Fruit fly (Drosophila melanogaster) whole organism, wandering third instar larva: ENCODE data around the gene CG32163.
A peak's percentile ranks its signal among the peaks of the same experiment; 100 is the strongest.

Experiments
- Abd-B ChIP-seq: fragments of >200 bp; optimal IDR thresholded peaks from 2 replicates; lab custom pipeline; 2017; ENCODE audit warnings: missing biosample characterization, missing genetic modification characterization
- CG32264 ChIP-seq: fragments of 200-800 bp; sonication (Bioruptor generic); optimal IDR thresholded peaks from 2 replicates; lab custom pipeline; 2016; ENCODE audit warnings: missing biosample characterization, missing genetic modification characterization
- CG9705 ChIP-seq: fragments of 200-800 bp; sonication (Bioruptor generic); optimal IDR thresholded peaks from 2 replicates; lab custom pipeline; 2018; ENCODE audit warnings: missing biosample characterization, mild to moderate bottlenecking, missing genetic modification characterization
- CrebA ChIP-seq: fragments of 200-800 bp; sonication (Bioruptor generic); optimal IDR thresholded peaks from 2 replicates; lab custom pipeline; 2016; ENCODE audit warnings: missing biosample characterization, mild to moderate bottlenecking, missing genetic modification characterization, borderline replicate concordance
- Dfd ChIP-seq: fragments of >200 bp; optimal IDR thresholded peaks from 2 replicates; lab custom pipeline; 2017; ENCODE audit warnings: missing biosample characterization, missing genetic modification characterization
- Dif ChIP-seq: fragments of 200-275, 200-300 bp; sonication (Bioruptor generic); optimal IDR thresholded peaks from 2 replicates; lab custom pipeline; 2018; ENCODE audit warnings: missing biosample characterization, missing genetic modification characterization; ENCODE audit not compliant: partially characterized antibody
- GATAd ChIP-seq: sonication (Bioruptor generic); optimal IDR thresholded peaks from 2 replicates; lab custom pipeline; 2016; ENCODE audit warnings: missing biosample characterization, missing genetic modification characterization
- HLH106 ChIP-seq: fragments of 200-800 bp; optimal IDR thresholded peaks from 3 replicates; lab custom pipeline; 2019; ENCODE audit warnings: missing biosample characterization, mild to moderate bottlenecking, missing genetic modification characterization, moderate library complexity
- Hnf4 ChIP-seq: fragments of 200-800 bp; sonication (Bioruptor generic); optimal IDR thresholded peaks from 2 replicates; lab custom pipeline; 2016; ENCODE audit warnings: missing biosample characterization, mild to moderate bottlenecking, missing genetic modification characterization
- Hr78 ChIP-seq: fragments of >200 bp; optimal IDR thresholded peaks from 2 replicates; lab custom pipeline; 2017; ENCODE audit warnings: missing biosample characterization, missing genetic modification characterization
- Hr83 ChIP-seq: fragments of 200-300 bp; sonication (Bioruptor generic); optimal IDR thresholded peaks from 2 replicates; lab custom pipeline; 2016; ENCODE audit warnings: missing biosample characterization, mild to moderate bottlenecking, missing genetic modification characterization, moderate library complexity; ENCODE audit not compliant: poor library complexity, severe bottlenecking
- Jra ChIP-seq: sonication (Bioruptor generic); optimal IDR thresholded peaks from 2 replicates; lab custom pipeline; 2016; ENCODE audit warnings: missing biosample characterization, missing genetic modification characterization
- Mio ChIP-seq: sonication (Bioruptor generic); optimal IDR thresholded peaks from 2 replicates; lab custom pipeline; 2016; ENCODE audit warnings: missing biosample characterization, missing genetic modification characterization
- Myc ChIP-seq: fragments of >200 bp; optimal IDR thresholded peaks from 2 replicates; lab custom pipeline; 2017
- N ChIP-seq: fragments of >200 bp; optimal IDR thresholded peaks from 2 replicates; lab custom pipeline; 2018; ENCODE audit warnings: missing biosample characterization, missing external identifiers, missing genetic modification characterization
- OdsH ChIP-seq: fragments of 200-800 bp; sonication (Bioruptor generic); optimal IDR thresholded peaks from 2 replicates; lab custom pipeline; 2016; ENCODE audit warnings: missing biosample characterization, mild to moderate bottlenecking, missing genetic modification characterization
- Rel ChIP-seq, 2 experiments: fragments of 200-800 bp; sonication (Bioruptor generic) in 1 of 2; optimal IDR thresholded peaks; 2 replicates in 1 of 2; 3 replicates in 1 of 2; lab custom pipeline; 2016 to 2019; ENCODE audit warnings: mild to moderate bottlenecking in 2 of 2, missing biosample characterization in 2 of 2, missing genetic modification characterization in 2 of 2, moderate library complexity in 1 of 2
- Sp1 ChIP-seq: fragments of 200-800 bp; sonication (Bioruptor generic); optimal IDR thresholded peaks from 3 replicates; lab custom pipeline; 2019; ENCODE audit warnings: missing biosample characterization, mild to moderate bottlenecking, missing genetic modification characterization, moderate library complexity
- Vsx2 ChIP-seq: fragments of 200-300, 225-300 bp; sonication (Bioruptor generic); optimal IDR thresholded peaks from 2 replicates; lab custom pipeline; 2018; ENCODE audit warnings: missing biosample characterization, missing genetic modification characterization; ENCODE audit not compliant: partially characterized antibody
- br ChIP-seq: fragments of 200-800 bp; sonication (Bioruptor generic); optimal IDR thresholded peaks from 2 replicates; lab custom pipeline; 2016; ENCODE audit warnings: missing biosample characterization, missing genetic modification characterization
- brk ChIP-seq: fragments of 200-800 bp; sonication (Bioruptor generic); optimal IDR thresholded peaks from 2 replicates; lab custom pipeline; 2016; ENCODE audit warnings: missing biosample characterization, mild to moderate bottlenecking, missing genetic modification characterization
- dl ChIP-seq, 2 experiments: fragments of 175-275, 200-275 bp in 1 of 2; fragments of 200-275 bp in 1 of 2; sonication (Bioruptor generic); optimal IDR thresholded peaks; lab custom pipeline; 2018; ENCODE audit warnings: mild to moderate bottlenecking in 2 of 2, missing biosample characterization in 2 of 2, missing genetic modification characterization in 2 of 2, moderate library complexity in 2 of 2; ENCODE audit not compliant: partially characterized antibody in 2 of 2, insufficient read depth in 1 of 2
- dmrt93B ChIP-seq: fragments of 200-800 bp; sonication (Bioruptor generic); optimal IDR thresholded peaks from 2 replicates; lab custom pipeline; 2018; ENCODE audit warnings: missing biosample characterization, mild to moderate bottlenecking, missing genetic modification characterization
- dsf ChIP-seq: sonication (Bioruptor generic); optimal IDR thresholded peaks from 2 replicates; lab custom pipeline; 2016; ENCODE audit warnings: missing biosample characterization, missing genetic modification characterization, borderline replicate concordance
- ey ChIP-seq: fragments of 200-800 bp; sonication (Bioruptor generic); optimal IDR thresholded peaks from 2 replicates; lab custom pipeline; 2016; ENCODE audit warnings: missing biosample characterization, missing genetic modification characterization
- foxo ChIP-seq, 2 experiments: fragments of 200-800 bp; sonication (Bioruptor generic); optimal IDR thresholded peaks; 2 replicates in 1 of 2; 3 replicates in 1 of 2; lab custom pipeline; 2016 to 2017; ENCODE audit warnings: missing biosample characterization in 2 of 2, missing genetic modification characterization in 2 of 2
- fru ChIP-seq: fragments of 200-800 bp; sonication (Bioruptor generic); optimal IDR thresholded peaks from 3 replicates; lab custom pipeline; 2016; ENCODE audit warnings: missing biosample characterization, mild to moderate bottlenecking, missing genetic modification characterization
- h ChIP-seq: fragments of 200-800 bp; sonication (Bioruptor generic); optimal IDR thresholded peaks from 3 replicates; lab custom pipeline; 2016; ENCODE audit warnings: missing biosample characterization, mild to moderate bottlenecking, missing genetic modification characterization
- jim ChIP-seq: fragments of 175-275, 200-325 bp; sonication (Bioruptor generic); optimal IDR thresholded peaks from 2 replicates; lab custom pipeline; 2016; ENCODE audit warnings: missing biosample characterization, mild to moderate bottlenecking, missing genetic modification characterization
- lola ChIP-seq: fragments of >200 bp; optimal IDR thresholded peaks from 2 replicates; lab custom pipeline; 2017; ENCODE audit warnings: missing biosample characterization, missing genetic modification characterization
- pan ChIP-seq: fragments of >200 bp; optimal IDR thresholded peaks from 2 replicates; lab custom pipeline; 2017
- psq ChIP-seq: fragments of 200-800 bp; sonication (Bioruptor generic); optimal IDR thresholded peaks from 3 replicates; lab custom pipeline; 2017; ENCODE audit warnings: missing biosample characterization, mild to moderate bottlenecking, missing genetic modification characterization, moderate library complexity
- rgr ChIP-seq: fragments of 200-800 bp; sonication (Bioruptor generic); optimal IDR thresholded peaks from 3 replicates; lab custom pipeline; 2016; ENCODE audit warnings: missing biosample characterization, mild to moderate bottlenecking, missing genetic modification characterization
- sage ChIP-seq: fragments of 200-800 bp; sonication (Bioruptor generic); optimal IDR thresholded peaks from 2 replicates; lab custom pipeline; 2016; ENCODE audit warnings: missing biosample characterization, mild to moderate bottlenecking, missing genetic modification characterization
- sv ChIP-seq: fragments of 200-800 bp; sonication (Bioruptor generic); optimal IDR thresholded peaks from 3 replicates; lab custom pipeline; 2016; ENCODE audit warnings: missing biosample characterization, missing genetic modification characterization
- tai ChIP-seq: sonication (Bioruptor generic); optimal IDR thresholded peaks from 2 replicates; lab custom pipeline; 2016; ENCODE audit warnings: missing biosample characterization, missing genetic modification characterization
- usp ChIP-seq: fragments of >200 bp; optimal IDR thresholded peaks from 2 replicates; lab custom pipeline; 2017; ENCODE audit warnings: missing biosample characterization, missing genetic modification characterization
- woc ChIP-seq: sonication (Bioruptor generic); optimal IDR thresholded peaks from 2 replicates; lab custom pipeline; 2016; ENCODE audit warnings: missing biosample characterization, mild to moderate bottlenecking, missing genetic modification characterization

Gene CG32163

DNA sequence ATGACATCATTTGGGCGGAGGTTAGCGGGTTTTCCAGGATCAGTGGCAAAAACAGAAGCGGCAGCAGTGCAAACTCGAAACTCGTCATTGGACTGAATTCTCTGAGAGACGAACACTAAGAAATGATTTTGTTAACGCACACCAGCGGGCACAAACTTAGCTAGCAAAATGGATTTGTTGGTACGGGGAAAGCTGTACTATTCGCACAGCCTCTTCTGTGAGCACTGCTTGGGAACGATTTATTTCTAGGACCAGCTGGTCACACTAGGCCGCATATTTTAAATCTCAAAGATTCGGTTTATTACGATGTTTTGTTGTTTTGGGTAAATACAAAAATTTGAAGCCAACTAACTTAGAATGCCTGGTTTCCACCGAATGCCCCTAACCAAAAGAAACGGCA, 22.2 kb downstream of the CG32163 start, which contains the start of gene CG4098:
Gene CG4098 (minus strand): TSS at position 228 of the 400 bp plus-strand sequence.
- TF ChIP-seq Vsx2: no peak
- peak; percentile 10 for TF ChIP-seq CG9705 (GFP tag; lab: Kevin White, UChicago)
- no peak for TF ChIP-seq Rel (GFP tag; optimal IDR thresholded peaks at IDR 0.05; lab: Kevin White, UChicago)
- peak; percentile 40 for TF ChIP-seq Rel (tag; optimal IDR thresholded peaks at IDR 0.05; lab: Kevin White, UChicago)
- TF ChIP-seq sage (GFP tag; lab: Kevin White, UChicago): no peak
- no peak for TF ChIP-seq pan (lab: Kevin White, UChicago)
- TF ChIP-seq Hr83 (GFP tag; lab: Kevin White, UChicago): peak; percentile 97
- TF ChIP-seq ey (GFP tag; lab: Kevin White, UChicago): peak; percentile 69
- peak; percentile 77 for TF ChIP-seq Hnf4
- no peak for TF ChIP-seq dmrt93B
- peak; percentile 79 for TF ChIP-seq rgr (GFP tag; lab: Kevin White, UChicago)
- no peak for TF ChIP-seq dl (GFP tag; optimal IDR thresholded peaks at IDR 0.05; lab: Kevin White, UChicago; ENCODE audit: insufficient read depth in 1 of 2, partially characterized antibody in 2 of 2)
- peak; percentile 47 for TF ChIP-seq HLH106 (tag; lab: Kevin White, UChicago)
- TF ChIP-seq tai: no peak
- TF ChIP-seq h (GFP tag; lab: Kevin White, UChicago): peak; percentile 67
- TF ChIP-seq OdsH (GFP tag; lab: Kevin White, UChicago): peak; percentile 65
- TF ChIP-seq foxo (GFP tag; optimal IDR thresholded peaks at IDR 0.05; lab: Kevin White, UChicago): peak in 1 of 2 experiments; percentile 86
- TF ChIP-seq Mio (GFP tag; lab: Kevin White, UChicago): peak; percentile 28
- peak; percentile 63 for TF ChIP-seq fru (GFP tag; lab: Kevin White, UChicago)
- peak; percentile 88 for TF ChIP-seq woc (GFP tag; lab: Kevin White, UChicago)
- peak; percentile 6 for TF ChIP-seq sv (GFP tag; lab: Kevin White, UChicago)
- TF ChIP-seq br (GFP tag; lab: Kevin White, UChicago): peak; percentile 76
- TF ChIP-seq Abd-B (GFP tag; lab: Kevin White, UChicago): no peak
- TF ChIP-seq CrebA (GFP tag; lab: Kevin White, UChicago): no peak
- TF ChIP-seq dsf: no peak
- no peak for TF ChIP-seq Dif
- TF ChIP-seq usp (GFP tag; lab: Kevin White, UChicago): no peak
- TF ChIP-seq Hr78 (GFP tag; lab: Kevin White, UChicago): no peak
- TF ChIP-seq Dfd (GFP tag; lab: Kevin White, UChicago): no peak
- peak; percentile 47 for TF ChIP-seq jim (GFP tag; lab: Kevin White, UChicago)
- peak; percentile 1 for TF ChIP-seq GATAd (GFP tag; lab: Kevin White, UChicago)
- TF ChIP-seq Jra: peak; percentile 43
- TF ChIP-seq CG32264 (GFP tag; lab: Kevin White, UChicago): no peak
- TF ChIP-seq brk: no peak
- TF ChIP-seq N: no peak
- no peak for TF ChIP-seq Myc
- peak; percentile 34 for TF ChIP-seq psq (GFP tag; lab: Kevin White, UChicago)
- TF ChIP-seq lola: no peak
- peak; percentile 51 for TF ChIP-seq Sp1

dm6 chr3L:16610201-16610600, 23.2 kb downstream of the CG32163 start, which contains the start of gene Prosbeta6:
Prosbeta6 (minus strand) TSS chr3L:16610418.
- TF ChIP-seq brk (peak; percentile 25), GATAd (GFP tag; lab: Kevin White, UChicago) (no peak)
- TF ChIP-seq, all 38 proteins: peak for 1

- TF ChIP-seq dsf (peak; percentile 77), tai (no peak), h (GFP tag; lab: Kevin White, UChicago) (peak; percentile 90), Rel (GFP tag; optimal IDR thresholded peaks at IDR 0.05; lab: Kevin White, UChicago) (no peak), Rel (tag; optimal IDR thresholded peaks at IDR 0.05; lab: Kevin White, UChicago) (peak; percentile 61), br (GFP tag; lab: Kevin White, UChicago) (peak; percentile 80), Vsx2 (no peak), OdsH (GFP tag; lab: Kevin White, UChicago) (peak; percentile 77), Dif (no peak), Dfd (GFP tag; lab: Kevin White, UChicago) (no peak), jim (GFP tag; lab: Kevin White, UChicago) (no peak), usp (GFP tag; lab: Kevin White, UChicago) (no peak), Jra (peak; percentile 89), pan (lab: Kevin White, UChicago) (no peak), Hnf4 (peak; percentile 92), foxo (GFP tag; optimal IDR thresholded peaks at IDR 0.05; lab: Kevin White, UChicago) (peak; percentile 51 to 88), N (no peak), CG32264 (GFP tag; lab: Kevin White, UChicago) (peak; percentile 62), rgr (GFP tag; lab: Kevin White, UChicago) (peak; percentile 87), Hr78 (GFP tag; lab: Kevin White, UChicago) (no peak), GATAd (GFP tag; lab: Kevin White, UChicago) (peak; percentile 77), dl (GFP tag; optimal IDR thresholded peaks at IDR 0.05; lab: Kevin White, UChicago; ENCODE audit: insufficient read depth in 1 of 2, partially characterized antibody in 2 of 2) (no peak), ey (GFP tag; lab: Kevin White, UChicago) (peak; percentile 85), sv (GFP tag; lab: Kevin White, UChicago) (peak; percentile 82), woc (GFP tag; lab: Kevin White, UChicago) (peak; percentile 79), dmrt93B (peak; percentile 54), CrebA (GFP tag; lab: Kevin White, UChicago) (no peak), Abd-B (GFP tag; lab: Kevin White, UChicago) (no peak), fru (GFP tag; lab: Kevin White, UChicago) (peak; percentile 84), sage (GFP tag; lab: Kevin White, UChicago) (peak; percentile 62), HLH106 (tag; lab: Kevin White, UChicago) (peak; percentile 85), Hr83 (GFP tag; lab: Kevin White, UChicago) (peak; percentile 21), Sp1 (peak; percentile 83), CG9705 (GFP tag; lab: Kevin White, UChicago) (peak; percentile 75), brk (peak; percentile 90), lola (no peak), psq (GFP tag; lab: Kevin White, UChicago) (peak; percentile 74), Myc (peak; percentile 13), Mio (GFP tag; lab: Kevin White, UChicago) (peak; percentile 6)
Measured at dm6 chr3L:16612152-16612551, 25.2 kb downstream of the CG32163 start, which contains the start of gene CG4101. CG4101 (plus strand) TSS chr3L:16612486.
